Fruit fly (Drosophila melanogaster): ENCODE results near the gene CG5359.

CG5359 gene

DNA sequence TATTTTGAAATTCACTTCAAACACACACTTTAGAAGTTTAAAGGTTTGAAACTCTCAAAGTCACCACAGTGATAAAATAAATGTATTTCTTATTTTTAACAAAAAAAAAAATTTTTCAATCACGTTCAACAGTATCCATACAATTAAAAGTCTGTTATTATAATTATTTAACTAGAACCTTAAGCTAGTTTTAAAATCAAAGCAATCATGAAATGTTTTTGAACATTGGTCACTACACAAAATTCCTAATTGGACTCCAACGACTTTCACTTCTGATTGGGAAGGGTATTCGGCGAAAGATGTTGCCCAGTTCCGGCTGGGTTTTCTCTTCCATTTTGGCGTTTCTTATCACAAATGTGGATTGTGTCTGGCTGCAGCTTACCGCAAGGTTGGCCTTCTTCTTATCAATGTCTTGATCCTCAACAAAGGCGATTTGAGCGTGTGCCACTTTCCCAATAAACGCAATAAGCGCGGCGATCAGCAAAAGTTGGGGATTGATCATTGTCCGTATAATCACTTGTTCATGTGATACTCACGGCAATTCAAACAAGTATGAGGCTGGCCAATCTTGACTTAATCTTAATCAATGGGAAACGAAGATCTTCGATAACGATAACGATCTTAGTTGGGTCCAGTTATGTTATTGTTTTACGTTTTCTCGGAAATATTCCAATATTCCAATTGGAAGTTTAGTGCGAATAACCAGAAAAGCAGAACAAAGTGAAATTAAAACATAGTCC lies 47.1 kb upstream of the CG5359 start:
- TF ChIP-seq Dfd (GFP tag; optimal IDR thresholded peaks at IDR 0.05) (no peak), psq (GFP tag; optimal IDR thresholded peaks at IDR 0.05) (peak; percentile 55), br (GFP tag; optimal IDR thresholded peaks at IDR 0.05) (peak; percentile 76), jim (GFP tag; optimal IDR thresholded peaks at IDR 0.05) (no peak), OdsH (GFP tag; optimal IDR thresholded peaks at IDR 0.05) (peak; percentile 74), h (GFP tag; optimal IDR thresholded peaks at IDR 0.05) (peak; percentile 75), foxo (GFP tag; optimal IDR thresholded peaks at IDR 0.05) (peak in 1 of 2 experiments; percentile 73), Sp1 (GFP tag; optimal IDR thresholded peaks at IDR 0.05) (peak; percentile 76), rgr (GFP tag; optimal IDR thresholded peaks at IDR 0.05) (peak; percentile 68), woc (GFP tag; optimal IDR thresholded peaks at IDR 0.05) (peak; percentile 69), ey (GFP tag; optimal IDR thresholded peaks at IDR 0.05) (peak; percentile 63), HLH106 (tag; optimal IDR thresholded peaks at IDR 0.05) (peak; percentile 69), sv (GFP tag; optimal IDR thresholded peaks at IDR 0.05) (peak; percentile 6), fru (GFP tag; optimal IDR thresholded peaks at IDR 0.05) (peak; percentile 69), lola (GFP tag; optimal IDR thresholded peaks at IDR 0.05) (no peak), brk (GFP tag; optimal IDR thresholded peaks at IDR 0.05) (no peak), CG9705 (GFP tag; optimal IDR thresholded peaks at IDR 0.05) (peak; percentile 43), Hnf4 (GFP tag; optimal IDR thresholded peaks at IDR 0.05) (peak; percentile 42)

DNA sequence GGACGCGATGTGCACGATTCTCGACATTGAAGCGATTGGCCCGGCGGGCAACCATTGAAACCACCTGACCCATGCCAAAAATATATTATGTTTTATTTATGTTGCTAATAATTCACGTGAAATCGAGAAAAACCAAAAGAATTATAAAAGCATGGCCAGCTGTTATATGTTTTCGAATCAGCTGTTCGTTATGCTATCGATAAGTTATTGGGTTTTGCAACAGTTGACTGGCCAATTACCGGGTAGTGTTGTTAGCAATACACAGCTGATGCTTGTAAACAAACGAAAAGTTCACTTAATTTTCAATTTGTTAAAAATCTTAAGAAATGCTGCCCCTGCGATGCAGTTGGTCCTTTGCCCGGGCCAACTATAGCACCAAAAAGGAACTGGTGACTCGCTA lies 44.3 kb upstream of the CG5359 start, which contains the start of the genes CG11722 and mtTFB2:
Gene CG11722 (minus strand): TSS at position 200 of the 400 bp plus-strand sequence.
Gene mtTFB2 (plus strand): TSS at position 232 of the 400 bp plus-strand sequence.
- TF ChIP-seq br (GFP tag; optimal IDR thresholded peaks at IDR 0.05) (no peak), Vsx2 (GFP tag; optimal IDR thresholded peaks at IDR 0.05; ENCODE audit: partially characterized antibody) (peak; percentile 91), Hnf4 (GFP tag; optimal IDR thresholded peaks at IDR 0.05) (peak; percentile 50), HLH106 (tag; optimal IDR thresholded peaks at IDR 0.05) (no peak), rgr (GFP tag; optimal IDR thresholded peaks at IDR 0.05) (no peak), Rel (GFP tag; optimal IDR thresholded peaks at IDR 0.05) (no peak), Rel (tag; optimal IDR thresholded peaks at IDR 0.05) (peak; percentile 5), Dif (GFP tag; optimal IDR thresholded peaks at IDR 0.05; ENCODE audit: partially characterized antibody) (no peak)

DNA sequence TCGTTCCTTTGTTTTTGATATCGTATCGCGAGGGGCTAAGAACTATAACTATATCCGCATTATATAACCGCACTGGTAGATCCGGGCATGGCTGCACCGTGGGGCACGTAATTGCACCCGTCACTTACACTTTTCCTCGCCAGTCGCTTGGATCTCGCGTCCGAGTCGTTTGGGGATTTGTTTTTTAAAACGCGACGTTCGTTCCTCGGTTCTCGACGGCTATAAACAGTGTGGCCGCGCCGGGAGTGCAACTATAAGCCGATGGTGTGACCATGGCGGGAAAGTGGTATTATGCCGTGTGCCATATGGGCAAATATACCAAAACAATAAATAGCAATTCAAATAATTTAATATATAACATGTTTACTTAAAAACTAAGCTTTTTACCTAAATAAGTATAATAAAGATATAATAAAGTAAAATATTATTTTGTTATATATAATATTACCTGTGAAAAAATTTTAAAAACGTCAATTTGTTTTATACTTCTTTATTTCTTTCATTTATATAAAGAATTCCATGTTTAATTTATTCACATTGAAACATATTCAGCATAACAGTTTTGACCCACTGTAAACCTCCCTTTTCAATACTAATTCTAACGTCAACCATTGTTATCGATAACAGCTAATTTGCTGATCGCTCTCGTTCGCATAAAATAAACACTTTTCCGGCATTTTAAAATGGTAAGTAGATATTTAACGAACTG lies 41.7 kb upstream of the CG5359 start, which contains the start of the genes Mical and CG3909:
Gene Mical (minus strand): TSS at position 232 of the 709 bp plus-strand sequence.
Gene CG3909 (plus strand): TSS at position 607 of the 709 bp plus-strand sequence.
- TF ChIP-seq dl (GFP tag; optimal IDR thresholded peaks at IDR 0.05; ENCODE audit: insufficient read depth in 1 of 2, partially characterized antibody in 2 of 2) = no peak
- no peak for TF ChIP-seq tai (GFP tag; optimal IDR thresholded peaks at IDR 0.05)
- TF ChIP-seq Myc (optimal IDR thresholded peaks at IDR 0.05) = no peak
- peak; percentile 16 for TF ChIP-seq Jra (GFP tag; optimal IDR thresholded peaks at IDR 0.05)
- no peak for TF ChIP-seq Hr78 (GFP tag; optimal IDR thresholded peaks at IDR 0.05)
- no peak for TF ChIP-seq lola (GFP tag; optimal IDR thresholded peaks at IDR 0.05)
- TF ChIP-seq rgr (GFP tag; optimal IDR thresholded peaks at IDR 0.05) = peak; percentile 69
- TF ChIP-seq sv (GFP tag; optimal IDR thresholded peaks at IDR 0.05) = peak; percentile 36
- no peak for TF ChIP-seq CG32264 (GFP tag; optimal IDR thresholded peaks at IDR 0.05)
- peak; percentile 94 for TF ChIP-seq Vsx2 (GFP tag; optimal IDR thresholded peaks at IDR 0.05; ENCODE audit: partially characterized antibody)
- no peak for TF ChIP-seq pan (optimal IDR thresholded peaks at IDR 0.05)
- TF ChIP-seq usp (GFP tag; optimal IDR thresholded peaks at IDR 0.05) = no peak
- TF ChIP-seq OdsH (GFP tag; optimal IDR thresholded peaks at IDR 0.05) = peak; percentile 68
- TF ChIP-seq fru (GFP tag; optimal IDR thresholded peaks at IDR 0.05) = peak; percentile 67
- peak; percentile 74 for TF ChIP-seq psq (GFP tag; optimal IDR thresholded peaks at IDR 0.05)
- TF ChIP-seq br (GFP tag; optimal IDR thresholded peaks at IDR 0.05) = peak; percentile 15
- no peak for TF ChIP-seq Dfd (GFP tag; optimal IDR thresholded peaks at IDR 0.05)
- peak; percentile 89 for TF ChIP-seq HLH106 (tag; optimal IDR thresholded peaks at IDR 0.05)
- TF ChIP-seq dsf (GFP tag; optimal IDR thresholded peaks at IDR 0.05; ENCODE audit: borderline replicate concordance) = peak; percentile 65
- TF ChIP-seq sage (GFP tag; optimal IDR thresholded peaks at IDR 0.05) = peak; percentile 15
- no peak for TF ChIP-seq N (GFP tag; optimal IDR thresholded peaks at IDR 0.05)
- no peak for TF ChIP-seq CrebA (GFP tag; optimal IDR thresholded peaks at IDR 0.05; ENCODE audit: borderline replicate concordance)
- no peak for TF ChIP-seq Mio (GFP tag; optimal IDR thresholded peaks at IDR 0.05)
- TF ChIP-seq brk (GFP tag; optimal IDR thresholded peaks at IDR 0.05) = no peak
- TF ChIP-seq dmrt93B (GFP tag; optimal IDR thresholded peaks at IDR 0.05) = no peak
- TF ChIP-seq Hr83 (GFP tag; optimal IDR thresholded peaks at IDR 0.05; ENCODE audit: poor library complexity, severe bottlenecking) = peak; percentile 51
- peak; percentile 25 for TF ChIP-seq jim (GFP tag; optimal IDR thresholded peaks at IDR 0.05)
- no peak for TF ChIP-seq Abd-B (GFP tag; optimal IDR thresholded peaks at IDR 0.05)
- peak; percentile 59 for TF ChIP-seq Dif (GFP tag; optimal IDR thresholded peaks at IDR 0.05; ENCODE audit: partially characterized antibody)
- TF ChIP-seq Hnf4 (GFP tag; optimal IDR thresholded peaks at IDR 0.05) = peak; percentile 82
- peak; percentile 49 for TF ChIP-seq CG9705 (GFP tag; optimal IDR thresholded peaks at IDR 0.05)
- no peak for TF ChIP-seq GATAd (GFP tag; optimal IDR thresholded peaks at IDR 0.05)
- peak; percentile 52 for TF ChIP-seq ey (GFP tag; optimal IDR thresholded peaks at IDR 0.05)
- TF ChIP-seq Rel (GFP tag; optimal IDR thresholded peaks at IDR 0.05) = no peak
- peak; percentile 77 for TF ChIP-seq Rel (tag; optimal IDR thresholded peaks at IDR 0.05)
- peak; percentile 60 for TF ChIP-seq woc (GFP tag; optimal IDR thresholded peaks at IDR 0.05)
- peak; percentile 86 for TF ChIP-seq Sp1 (GFP tag; optimal IDR thresholded peaks at IDR 0.05)
- TF ChIP-seq h (GFP tag; optimal IDR thresholded peaks at IDR 0.05) = peak; percentile 71
- TF ChIP-seq foxo (GFP tag; optimal IDR thresholded peaks at IDR 0.05) = peak in 1 of 2 experiments; percentile 87

Measured in whole organism, wandering third instar larva.